Fruit fly (Drosophila melanogaster) whole organism, embryonic: ENCODE measurements around the gene PolQ.

Experiments used
- Atf-2 ChIP-seq: fragments of 200-800 bp; sonication (Bioruptor generic); optimal IDR thresholded peaks from 2 replicates; lab custom pipeline; 2016; ENCODE audit warnings: missing biosample characterization, missing genetic modification characterization
- Bgb ChIP-seq: fragments of 200-800 bp; sonication (Bioruptor generic); IDR thresholded peaks from 2 replicates; pipeline ENCODE4 v1.3.6; 2022; ENCODE audit warnings: missing biosample characterization, missing genetic modification characterization; ENCODE audit not compliant: partially characterized antibody
- CG10147 ChIP-seq: fragments of 200-800 bp; sonication (Bioruptor generic); optimal IDR thresholded peaks from 2 replicates; lab custom pipeline; 2019; ENCODE audit warnings: missing biosample characterization, mild to moderate bottlenecking, missing genetic modification characterization, moderate library complexity
- CG10979 ChIP-seq: fragments of 200-800 bp; sonication (Bioruptor generic); optimal IDR thresholded peaks from 2 replicates; lab custom pipeline; 2018; ENCODE audit warnings: missing biosample characterization, mild to moderate bottlenecking, missing genetic modification characterization, moderate library complexity
- CG11247 ChIP-seq: fragments of 200-800 bp; sonication (Bioruptor generic); IDR thresholded peaks from 2 replicates; pipeline ENCODE4 v1.3.6; 2022; ENCODE audit warnings: missing biosample characterization, missing genetic modification characterization
- CG14441 ChIP-seq: fragments of 200-800 bp; sonication (Bioruptor generic); IDR thresholded peaks from 2 replicates; pipeline ENCODE4 v1.3.6; 2022; ENCODE audit warnings: missing biosample characterization, missing genetic modification characterization
- CG15514 ChIP-seq: fragments of 200-800 bp; sonication (Bioruptor generic); optimal IDR thresholded peaks from 3 replicates; lab custom pipeline; 2017; ENCODE audit warnings: missing biosample characterization, missing genetic modification characterization, mild to moderate bottlenecking, moderate library complexity, missing genetic modification reagents
- CG15601 ChIP-seq: fragments of 200-800 bp; sonication (Bioruptor generic); optimal IDR thresholded peaks from 3 replicates; lab custom pipeline; 2019; ENCODE audit warnings: missing biosample characterization, mild to moderate bottlenecking, missing genetic modification characterization, moderate library complexity
- CG16815 ChIP-seq: fragments of 200-800 bp; sonication (Bioruptor generic); optimal IDR thresholded peaks from 3 replicates; lab custom pipeline; 2017; ENCODE audit warnings: missing biosample characterization, mild to moderate bottlenecking, missing genetic modification characterization
- CG17361 ChIP-seq: fragments of 200-800 bp; sonication (Bioruptor generic); IDR thresholded peaks from 3 replicates; pipeline ENCODE4 v1.3.6; 2022; ENCODE audit warnings: missing biosample characterization, missing genetic modification characterization
- CG17912 ChIP-seq: fragments of 200-800 bp; sonication (Bioruptor generic); optimal IDR thresholded peaks from 2 replicates; lab custom pipeline; 2018; ENCODE audit warnings: missing biosample characterization, mild to moderate bottlenecking, missing genetic modification characterization
- CG2712 ChIP-seq: fragments of 200-800 bp; optimal IDR thresholded peaks from 3 replicates; lab custom pipeline; 2019; ENCODE audit warnings: missing biosample characterization, mild to moderate bottlenecking, missing genetic modification characterization, moderate library complexity
- CG33213 ChIP-seq: fragments of 200-800 bp; sonication (Bioruptor generic); optimal IDR thresholded peaks from 3 replicates; lab custom pipeline; 2016; ENCODE audit warnings: missing biosample characterization, missing genetic modification characterization
- CG3726 ChIP-seq: fragments of 200-800 bp; sonication (Bioruptor generic); IDR thresholded peaks from 3 replicates; pipeline ENCODE4, ENCODE4 v1.3.6; 2022; ENCODE audit warnings: missing biosample characterization, missing genetic modification characterization
- CG3847 ChIP-seq: fragments of 200-800 bp; sonication (Bioruptor generic); IDR thresholded peaks from 2 replicates; pipeline ENCODE4 v1.3.6; 2022; ENCODE audit warnings: missing biosample characterization, missing genetic modification characterization
- CG4617 ChIP-seq: fragments of 200-800 bp; sonication (Bioruptor generic); optimal IDR thresholded peaks from 3 replicates; lab custom pipeline; 2016; ENCODE audit warnings: missing biosample characterization, missing genetic modification characterization, borderline replicate concordance
- CG6683 ChIP-seq: fragments of 200-800 bp; sonication (Bioruptor generic); optimal IDR thresholded peaks from 2 replicates; lab custom pipeline; 2017; ENCODE audit warnings: missing biosample characterization, mild to moderate bottlenecking, missing genetic modification characterization, missing genetic modification reagents
- CG6813 ChIP-seq: fragments of 200-800 bp; sonication (Bioruptor generic); optimal IDR thresholded peaks from 2 replicates; lab custom pipeline; 2017; ENCODE audit warnings: missing biosample characterization, missing genetic modification characterization, mild to moderate bottlenecking, moderate library complexity, missing genetic modification reagents
- CG8290 ChIP-seq, 3 experiments: fragments of 200-800 bp; sonication (Bioruptor generic); optimal IDR thresholded peaks; 2 replicates each; lab custom pipeline; 2016 to 2019; ENCODE audit warnings: missing biosample characterization in 3 of 3, missing genetic modification characterization in 3 of 3, mild to moderate bottlenecking in 2 of 3, moderate library complexity in 1 of 3
- CG8765 ChIP-seq: fragments of 200-800 bp; sonication (Bioruptor generic); IDR thresholded peaks from 2 replicates; pipeline ENCODE4 v1.3.6; 2022; ENCODE audit warnings: missing biosample characterization, missing genetic modification characterization
- CG9817 ChIP-seq: fragments of 200-800 bp; sonication (Bioruptor generic); optimal IDR thresholded peaks from 2 replicates; lab custom pipeline; 2018; ENCODE audit warnings: missing biosample characterization, mild to moderate bottlenecking, missing genetic modification characterization, moderate library complexity
- Ets65A ChIP-seq: fragments of 200-800 bp; sonication (Bioruptor generic); peaks from one replicate; lab custom pipeline; 2016; ENCODE audit warnings: missing biosample characterization, missing genetic modification characterization
- Gsc ChIP-seq: fragments of 200-800 bp; sonication (Bioruptor generic); IDR thresholded peaks from 2 replicates; pipeline ENCODE4 v1.3.6; 2022; ENCODE audit warnings: missing biosample characterization, missing genetic modification characterization
- H2.0 ChIP-seq: fragments of 200-800 bp; sonication (Bioruptor generic); IDR thresholded peaks from 2 replicates; pipeline ENCODE4 v1.3.6; 2022; ENCODE audit warnings: missing biosample characterization, missing genetic modification characterization
- HLH4C ChIP-seq: fragments of 200-800 bp; sonication (Bioruptor generic); IDR thresholded peaks from 3 replicates; pipeline ENCODE4 v1.3.6; 2022; ENCODE audit warnings: missing biosample characterization, missing genetic modification characterization; ENCODE audit not compliant: partially characterized antibody
- Hand ChIP-seq: fragments of 200-800 bp; sonication (Bioruptor generic); optimal IDR thresholded peaks from 2 replicates; lab custom pipeline; 2017; ENCODE audit warnings: mild to moderate bottlenecking, missing biosample characterization, missing genetic modification reagents, missing genetic modification characterization
- HmgZ ChIP-seq: fragments of 200-800 bp; sonication (Bioruptor generic); optimal IDR thresholded peaks from 2 replicates; lab custom pipeline; 2018; ENCODE audit warnings: missing biosample characterization, mild to moderate bottlenecking, missing genetic modification characterization
- Mad ChIP-seq: fragments of 200-800 bp; sonication (Bioruptor generic); optimal IDR thresholded peaks from 2 replicates; lab custom pipeline; 2016; ENCODE audit warnings: missing biosample characterization, missing genetic modification characterization
- Mes4 ChIP-seq: fragments of 200-800 bp; sonication (Bioruptor generic); optimal IDR thresholded peaks from 2 replicates; lab custom pipeline; 2016; ENCODE audit warnings: missing biosample characterization, missing genetic modification characterization
- Oaz ChIP-seq: fragments of 200-800 bp; sonication (Bioruptor generic); IDR thresholded peaks from 2 replicates; pipeline ENCODE4 v1.3.6; 2022; ENCODE audit warnings: missing biosample characterization, missing genetic modification characterization
- Opbp ChIP-seq: fragments of 200-800 bp; sonication (Bioruptor generic); IDR thresholded peaks from 3 replicates; pipeline ENCODE4 v1.3.6; 2022; ENCODE audit warnings: missing biosample characterization, missing genetic modification characterization; ENCODE audit not compliant: partially characterized antibody
- PHDP ChIP-seq: fragments of 200-800 bp; sonication (Bioruptor generic); optimal IDR thresholded peaks from 3 replicates; lab custom pipeline; 2018; ENCODE audit warnings: missing biosample characterization, mild to moderate bottlenecking, missing genetic modification characterization, moderate library complexity
- Poxn ChIP-seq: fragments of 200-800 bp; sonication (Bioruptor generic); IDR thresholded peaks from 2 replicates; pipeline ENCODE4 v1.3.6; 2022; ENCODE audit warnings: missing biosample characterization, missing genetic modification characterization
- Xbp1 ChIP-seq: fragments of 200-800 bp; sonication (Bioruptor generic); optimal IDR thresholded peaks from 3 replicates; lab custom pipeline; 2016; ENCODE audit warnings: missing biosample characterization, mild to moderate bottlenecking, missing genetic modification characterization
- YL-1 ChIP-seq: fragments of 200-800 bp; sonication (Bioruptor generic); optimal IDR thresholded peaks from 3 replicates; lab custom pipeline; 2017; ENCODE audit warnings: missing biosample characterization, mild to moderate bottlenecking, missing genetic modification characterization
- br ChIP-seq: fragments of >200 bp; optimal IDR thresholded peaks from 2 replicates; lab custom pipeline; 2017
- cad ChIP-seq: fragments of >200 bp; optimal IDR thresholded peaks from 2 replicates; lab custom pipeline; 2017; ENCODE audit warnings: missing biosample characterization, missing genetic modification characterization
- caup ChIP-seq: fragments of 200-800 bp; sonication (Bioruptor generic); optimal IDR thresholded peaks from 3 replicates; lab custom pipeline; 2017; ENCODE audit warnings: missing biosample characterization, mild to moderate bottlenecking, missing genetic modification characterization, moderate library complexity; ENCODE audit not compliant: severe bottlenecking
- emc ChIP-seq: fragments of 200-800 bp; sonication (Bioruptor generic); optimal IDR thresholded peaks from 2 replicates; lab custom pipeline; 2016; ENCODE audit warnings: missing biosample characterization, missing genetic modification characterization
- gro ChIP-seq: fragments of 200-800 bp; sonication (Bioruptor generic); optimal IDR thresholded peaks from 2 replicates; lab custom pipeline; 2016; ENCODE audit warnings: missing biosample characterization, missing genetic modification characterization
- inv ChIP-seq: fragments of 200-800 bp; sonication (Bioruptor generic); IDR thresholded peaks from 2 replicates; pipeline ENCODE4 v1.3.6; 2022; ENCODE audit warnings: missing biosample characterization, missing genetic modification characterization; ENCODE audit not compliant: partially characterized antibody
- jumu ChIP-seq: fragments of 200-800 bp; sonication (Bioruptor generic); optimal IDR thresholded peaks from 3 replicates; lab custom pipeline; 2016; ENCODE audit warnings: missing biosample characterization, missing genetic modification characterization
- ken ChIP-seq: fragments of 200-800 bp; sonication (Bioruptor generic); IDR thresholded peaks from 3 replicates; pipeline ENCODE4 v1.3.6; 2022; ENCODE audit warnings: missing biosample characterization, missing genetic modification characterization
- mam ChIP-seq: fragments of 200-800 bp; sonication (Bioruptor generic); optimal IDR thresholded peaks from 3 replicates; lab custom pipeline; 2016; ENCODE audit warnings: missing biosample characterization, missing genetic modification characterization
- pan ChIP-seq, 4 experiments: fragments of >200 bp in 3 of 4; fragments of 200-800 bp in 1 of 4; sonication (Bioruptor generic) in 1 of 4; optimal IDR thresholded peaks in 3 of 4; IDR thresholded peaks in 1 of 4; 2 replicates each; pipeline versions ENCODE4 v1.3.6 to Lab custom; 2017 to 2022; ENCODE audit warnings: missing biosample characterization in 2 of 4, missing genetic modification characterization in 2 of 4, mixed read lengths in 1 of 4
- pho ChIP-seq: fragments of 200-800 bp; sonication (Bioruptor generic); optimal IDR thresholded peaks from 2 replicates; lab custom pipeline; 2016; ENCODE audit warnings: missing biosample characterization, missing genetic modification characterization
- rib ChIP-seq: fragments of 200-800 bp; sonication (Bioruptor generic); IDR thresholded peaks from 2 replicates; pipeline ENCODE4 v1.3.6; 2022; ENCODE audit warnings: missing biosample characterization, missing genetic modification characterization
- run ChIP-seq: fragments of 200-800 bp; sonication (Bioruptor generic); optimal IDR thresholded peaks from 3 replicates; lab custom pipeline; 2018; ENCODE audit warnings: missing biosample characterization, mild to moderate bottlenecking, missing genetic modification characterization
- tin ChIP-seq: fragments of 200-800 bp; sonication (Bioruptor generic); optimal IDR thresholded peaks from 3 replicates; lab custom pipeline; 2016; ENCODE audit warnings: missing biosample characterization, missing genetic modification characterization
- usp ChIP-seq: fragments of >200 bp; optimal IDR thresholded peaks from 2 replicates; lab custom pipeline; 2017; ENCODE audit warnings: missing biosample characterization, missing genetic modification characterization

Gene PolQ

DNA sequence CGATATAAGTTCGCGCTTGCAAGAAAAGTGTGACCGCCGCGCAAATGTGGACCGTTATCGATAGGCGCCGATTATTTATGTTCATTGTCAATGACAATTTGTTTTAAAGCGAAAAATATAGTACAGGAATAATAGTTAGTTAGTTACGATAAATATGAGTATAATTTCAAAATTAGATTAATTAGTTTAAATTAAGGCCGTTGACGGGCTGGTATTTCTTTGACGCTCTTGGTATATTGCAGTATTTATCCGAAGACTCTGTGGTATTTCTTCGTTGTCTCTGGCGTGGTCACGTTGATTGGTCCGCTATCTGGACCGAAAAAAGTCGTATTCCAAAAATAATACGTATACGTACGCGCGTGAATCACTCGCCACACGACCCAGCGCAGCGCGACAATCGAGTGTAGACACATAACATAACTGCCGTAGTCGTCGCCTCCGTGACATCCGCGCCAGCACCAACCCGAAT lies 14.5 kb downstream of the PolQ start (continued):
- TF ChIP-seq CG2712 (tag; lab: Kevin White, UChicago) (peak; percentile 30), pho (GFP tag; lab: Kevin White, UChicago) (peak; percentile 22), CG4617 (GFP tag; lab: Kevin White, UChicago) (peak; percentile 12), usp (GFP tag; lab: Kevin White, UChicago) (no peak), gro (GFP tag; lab: Kevin White, UChicago) (no peak), CG10979 (tag; lab: Kevin White, UChicago) (peak; percentile 28), CG17912 (GFP tag; lab: Kevin White, UChicago) (no peak), tin (GFP tag; lab: Kevin White, UChicago) (no peak), H2.0 (no peak), pan (optimal IDR thresholded peaks at IDR 0.05; lab: Kevin White, UChicago) (no peak), pan (GFP tag; optimal IDR thresholded peaks at IDR 0.05 in 1 of 2, IDR thresholded peaks at IDR 0.05 in 1 of 2) (no peak), CG15514 (GFP tag; lab: Kevin White, UChicago) (peak; percentile 37), CG8290 (GFP tag; optimal IDR thresholded peaks at IDR 0.05; lab: Kevin White, UChicago) (no peak), CG8290 (tag; optimal IDR thresholded peaks at IDR 0.05; lab: Kevin White, UChicago) (no peak), CG17361 (GFP tag; lab: Robert Waterston, UW) (peak; percentile 23; the same call in 1 of the 3 replicates), HmgZ (peak; percentile 45), Xbp1 (GFP tag; lab: Kevin White, UChicago) (no peak), rib (GFP tag; lab: Robert Waterston, UW) (no peak), CG8765 (GFP tag; lab: Robert Waterston, UW) (no peak), CG9817 (tag; lab: Kevin White, UChicago) (no peak), Hand (GFP tag; lab: Kevin White, UChicago) (no peak), PHDP (tag; lab: Kevin White, UChicago) (peak; percentile 27), Gsc (GFP tag; lab: Robert Waterston, UW) (no peak), CG33213 (peak; percentile 32), Bgb (GFP tag; lab: Robert Waterston, UW) (peak; percentile 37; the same call in 1 of the 2 replicates), CG14441 (GFP tag; lab: Robert Waterston, UW) (no peak), caup (peak; percentile 41), mam (GFP tag; lab: Kevin White, UChicago) (no peak), br (lab: Kevin White, UChicago) (no peak), jumu (GFP tag; lab: Kevin White, UChicago) (no peak), cad (no peak), inv (peak; percentile 29; the same call in 1 of the 2 replicates), CG16815 (no peak), CG3847 (no peak; the same call in 1 of the 2 replicates), Atf-2 (GFP tag; lab: Kevin White, UChicago) (no peak), CG6683 (GFP tag; lab: Kevin White, UChicago) (no peak), CG15601 (tag; lab: Kevin White, UChicago) (peak; percentile 40), HLH4C (GFP tag; lab: Robert Waterston, UW) (peak; percentile 63; the same call in 2 of the 3 replicates), CG6813 (no peak), Oaz (GFP tag; lab: Robert Waterston, UW) (no peak), Poxn (GFP tag; lab: Robert Waterston, UW) (no peak), emc (GFP tag; lab: Kevin White, UChicago) (no peak), run (tag; lab: Kevin White, UChicago) (no peak), CG11247 (no peak), CG3726 (GFP tag; lab: Robert Waterston, UW) (no peak), Opbp (peak; percentile 32; the same call in 1 of the 3 replicates), ken (no peak), CG10147 (peak; percentile 21), Ets65A (GFP tag; lab: Kevin White, UChicago) (peak; percentile 25), Mes4 (no peak), YL-1 (GFP tag; lab: Kevin White, UChicago) (peak; percentile 58), Mad (GFP tag; lab: Kevin White, UChicago) (peak; percentile 1)
